Worm (Caenorhabditis elegans) whole organism, young adult: Measurements from ENCODE around the gene Y41D4A.1.

Experiments
- B0019.2 ChIP-seq: fragments of 200-800 bp; sonication (Bioruptor generic); conservative IDR thresholded peaks from 2 replicates; pipeline ENCODE4 v1.3.6; 2022; ENCODE audit warnings: missing genetic modification reagents, missing genetic modification characterization, missing compliant biosample characterization
- C06A6.2 ChIP-seq: fragments of 200-800 bp; sonication (Bioruptor generic); conservative IDR thresholded peaks from 2 replicates; pipeline ENCODE4 v1.3.6; 2022; ENCODE audit warnings: missing genetic modification characterization, missing compliant biosample characterization
- D2030.7 ChIP-seq: fragments of 200-800 bp; sonication (Bioruptor generic); IDR thresholded peaks from 2 replicates; pipeline ENCODE4 v1.3.6; 2022; ENCODE audit warnings: missing genetic modification reagents, missing genetic modification characterization, missing compliant biosample characterization
- F49E8.2 ChIP-seq: sonication (generic microtip); optimal IDR thresholded peaks from 3 replicates; lab custom pipeline; 2017; ENCODE audit warnings: missing genetic modification characterization, mild to moderate bottlenecking, missing compliant biosample characterization, antibody characterized with exemption, moderate library complexity; ENCODE audit not compliant: insufficient read depth
- F57C9.4 ChIP-seq: sonication (generic microtip); optimal IDR thresholded peaks from 2 replicates; lab custom pipeline; 2017; ENCODE audit warnings: mild to moderate bottlenecking, missing genetic modification characterization, missing compliant biosample characterization
- K12H6.12 ChIP-seq: fragments of 200-800 bp; sonication (Bioruptor generic); optimal IDR thresholded peaks from 2 replicates; lab custom pipeline; 2018; ENCODE audit warnings: mild to moderate bottlenecking, missing genetic modification characterization, missing compliant biosample characterization
- T26A5.8 ChIP-seq: sonication (generic microtip); optimal IDR thresholded peaks from 2 replicates; lab custom pipeline; 2016; ENCODE audit warnings: missing genetic modification characterization, missing compliant biosample characterization
- Y56A3A.18 ChIP-seq: fragments of 200-800 bp; sonication (Bioruptor generic); IDR thresholded peaks from 2 replicates; pipeline ENCODE4 v1.3.6; 2022; ENCODE audit warnings: missing genetic modification reagents, missing genetic modification characterization, missing compliant biosample characterization
- Y79H2A.3 ChIP-seq: fragments of 200-800 bp; sonication (Bioruptor generic); conservative IDR thresholded peaks from 2 replicates; pipeline ENCODE4 v1.3.6; 2022; ENCODE audit warnings: missing genetic modification reagents, missing genetic modification characterization, missing compliant biosample characterization
- aptf-3 ChIP-seq: fragments of 200-800 bp; sonication (Bioruptor generic); IDR thresholded peaks from 2 replicates; pipeline ENCODE4 v1.3.6; 2022; ENCODE audit warnings: missing genetic modification characterization, missing compliant biosample characterization
- attf-6 ChIP-seq: fragments of 200-800 bp; sonication (Bioruptor generic); IDR thresholded peaks from 2 replicates; pipeline ENCODE4 v1.3.6; 2022; ENCODE audit warnings: missing genetic modification reagents, missing genetic modification characterization, missing compliant biosample characterization
- cebp-2 ChIP-seq: fragments of 200-800 bp; sonication (Bioruptor generic); IDR thresholded peaks from 2 replicates; pipeline ENCODE4 v1.3.6; 2022; ENCODE audit warnings: missing genetic modification characterization, missing compliant biosample characterization
- ceh-27 ChIP-seq: fragments of 200-800 bp; sonication (Bioruptor generic); optimal IDR thresholded peaks from 2 replicates; lab custom pipeline; 2018; ENCODE audit warnings: mild to moderate bottlenecking, missing genetic modification characterization, moderate library complexity, missing compliant biosample characterization
- ceh-40 ChIP-seq: fragments of 200-800 bp; sonication (Bioruptor generic); IDR thresholded peaks from 2 replicates; pipeline ENCODE4 v1.3.6; 2022; ENCODE audit warnings: missing genetic modification characterization, missing compliant biosample characterization
- ceh-58 ChIP-seq: fragments of 200-800 bp; sonication (Bioruptor generic); IDR thresholded peaks from 2 replicates; pipeline ENCODE4 v1.3.6; 2022; ENCODE audit warnings: missing genetic modification characterization, missing compliant biosample characterization
- chd-7 ChIP-seq: sonication (generic microtip); optimal IDR thresholded peaks from 2 replicates; lab custom pipeline; 2016; ENCODE audit warnings: mild to moderate bottlenecking, missing genetic modification characterization, moderate library complexity, missing compliant biosample characterization
- egl-44 ChIP-seq: fragments of 200-800 bp; sonication (Bioruptor generic); IDR thresholded peaks from 2 replicates; pipeline ENCODE4 v1.3.6; 2022; ENCODE audit warnings: missing genetic modification reagents, missing genetic modification characterization, missing compliant biosample characterization
- egrh-3 ChIP-seq: fragments of 200-800 bp; sonication (Bioruptor generic); IDR thresholded peaks from 2 replicates; pipeline ENCODE4 v1.3.6; 2022; ENCODE audit warnings: missing genetic modification reagents, missing genetic modification characterization, missing compliant biosample characterization
- fkh-3 ChIP-seq: sonication (generic microtip); optimal IDR thresholded peaks from 2 replicates; lab custom pipeline; 2016; ENCODE audit warnings: mild to moderate bottlenecking, missing genetic modification characterization, missing compliant biosample characterization
- hlh-12 ChIP-seq: sonication (generic microtip); optimal IDR thresholded peaks from 2 replicates; lab custom pipeline; 2016; ENCODE audit warnings: missing genetic modification characterization, missing compliant biosample characterization
- hlh-26 ChIP-seq: fragments of 200-800 bp; sonication (Bioruptor generic); conservative IDR thresholded peaks from 2 replicates; pipeline ENCODE4 v1.3.6; 2022; ENCODE audit warnings: missing genetic modification reagents, missing genetic modification characterization, missing compliant biosample characterization
- lin-26 ChIP-seq: fragments of 200-800 bp; sonication (Bioruptor generic); IDR thresholded peaks from 2 replicates; pipeline ENCODE4 v1.3.6; 2022; ENCODE audit warnings: missing genetic modification reagents, missing genetic modification characterization, missing compliant biosample characterization
- lin-35 ChIP-seq, 3 experiments: fragments of 150-350 bp in 2 of 3; sonication (generic microtip) in 1 of 3; optimal IDR thresholded peaks; 2 replicates each; lab custom pipeline; 2014 to 2018; ENCODE audit warnings: missing biosample characterization in 3 of 3, missing genetic modification characterization in 3 of 3, missing genetic modification reagents in 3 of 3
- lin-40 ChIP-seq: sonication (generic microtip); optimal IDR thresholded peaks from 2 replicates; lab custom pipeline; 2016; ENCODE audit warnings: missing genetic modification characterization, mild to moderate bottlenecking, missing compliant biosample characterization, missing genotype, missing genetic modification reagents
- madf-8 ChIP-seq: fragments of 200-800 bp; sonication (Bioruptor generic); conservative IDR thresholded peaks from 2 replicates; pipeline ENCODE4 v1.3.6; 2022; ENCODE audit warnings: missing genetic modification reagents, missing genetic modification characterization, missing compliant biosample characterization
- mcd-1 ChIP-seq: fragments of 200-800 bp; sonication (Bioruptor generic); IDR thresholded peaks from 2 replicates; pipeline ENCODE4 v1.3.6; 2022; ENCODE audit warnings: missing genetic modification reagents, missing genetic modification characterization, missing compliant biosample characterization
- mes-4 ChIP-seq: sonication (generic microtip); optimal IDR thresholded peaks from 2 replicates; lab custom pipeline; 2016; ENCODE audit warnings: missing genotype, missing genetic modification characterization, missing compliant biosample characterization
- nhr-27 ChIP-seq: fragments of 200-800 bp; sonication (Bioruptor generic); optimal IDR thresholded peaks from 2 replicates; lab custom pipeline; 2018; ENCODE audit warnings: mild to moderate bottlenecking, missing genetic modification characterization, moderate library complexity, missing compliant biosample characterization
- nhr-80 ChIP-seq: sonication (generic microtip); optimal IDR thresholded peaks from 2 replicates; lab custom pipeline; 2016; ENCODE audit warnings: missing genetic modification characterization, missing compliant biosample characterization
- pha-4 ChIP-seq: fragments of 150-350 bp; sonication (generic microtip); optimal IDR thresholded peaks from 2 replicates; lab custom pipeline; 2014; ENCODE audit warnings: missing biosample characterization, missing genetic modification reagents, missing genetic modification characterization
- repo-1 ChIP-seq: sonication (generic microtip); optimal IDR thresholded peaks from 2 replicates; lab custom pipeline; 2017; ENCODE audit warnings: mild to moderate bottlenecking, missing genetic modification characterization, missing compliant biosample characterization
- rpc-1 ChIP-seq, 2 experiments: fragments of 150-350 bp in 1 of 2; sonication (generic microtip) in 1 of 2; optimal IDR thresholded peaks; 2 replicates each; lab custom pipeline; 2014 to 2018; ENCODE audit warnings: missing biosample characterization in 1 of 2, missing genetic modification characterization in 1 of 2, missing genetic modification reagents in 1 of 2, missing genotype in 1 of 2
- snpc-1.1 ChIP-seq: sonication (generic microtip); optimal IDR thresholded peaks from 2 replicates; lab custom pipeline; 2017; ENCODE audit warnings: missing genetic modification characterization, mild to moderate bottlenecking, missing compliant biosample characterization, antibody characterized with exemption, moderate library complexity, missing genotype, missing genetic modification reagents; ENCODE audit not compliant: insufficient read depth
- sptf-2 ChIP-seq: fragments of 200-800 bp; sonication (Bioruptor generic); optimal IDR thresholded peaks from 2 replicates; lab custom pipeline; 2018; ENCODE audit warnings: mild to moderate bottlenecking, missing genetic modification characterization, missing compliant biosample characterization
- zfh-2 ChIP-seq: fragments of 200-800 bp; sonication (Bioruptor generic); conservative IDR thresholded peaks from 2 replicates; pipeline ENCODE4 v1.3.6; 2022; ENCODE audit warnings: missing genetic modification reagents, missing genetic modification characterization, missing compliant biosample characterization
- zim-3 ChIP-seq: sonication (generic microtip); optimal IDR thresholded peaks from 2 replicates; lab custom pipeline; 2017; ENCODE audit warnings: mild to moderate bottlenecking, missing genetic modification characterization, moderate library complexity, missing compliant biosample characterization
- ztf-25 ChIP-seq: fragments of 200-800 bp; sonication (Bioruptor generic); IDR thresholded peaks from 2 replicates; pipeline ENCODE4 v1.3.6; 2022; ENCODE audit warnings: missing genetic modification reagents, missing genetic modification characterization, missing compliant biosample characterization
- ztf-28 ChIP-seq: fragments of 200-800 bp; sonication (Bioruptor generic); IDR thresholded peaks from 2 replicates; pipeline ENCODE4 v1.3.6; 2022; ENCODE audit warnings: missing genetic modification reagents, missing genetic modification characterization, missing compliant biosample characterization

Y41D4A.1 gene

DNA sequence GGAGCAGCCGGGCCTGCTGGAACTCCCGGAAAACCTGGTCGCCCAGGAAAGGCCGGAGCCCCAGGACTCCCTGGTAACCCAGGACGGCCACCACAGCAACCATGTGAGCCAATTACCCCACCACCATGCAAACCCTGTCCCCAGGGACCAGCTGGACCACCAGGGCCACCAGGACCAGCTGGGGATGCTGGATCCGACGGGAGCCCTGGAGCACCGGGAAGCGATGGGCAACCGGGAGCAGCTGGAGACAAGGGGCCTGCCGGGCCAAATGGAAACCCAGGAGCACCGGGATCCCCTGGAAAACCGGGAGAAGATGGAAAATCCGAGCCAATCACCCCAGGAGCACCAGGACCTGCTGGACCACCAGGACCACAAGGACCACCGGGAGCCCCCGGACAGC, 2.9 kb upstream of the Y41D4A.1 start:
- TF ChIP-seq K12H6.12 (tag; lab: Kevin White, UChicago) (no peak), F57C9.4 (tag; lab: Kevin White, UChicago) (no peak), hlh-26 (GFP tag; lab: Robert Waterston, UW) (0 out of 2 replicates have a peak, but pooled peaks have one; percentile 23), fkh-3 (peak; percentile 15), rpc-1 (optimal IDR thresholded peaks at IDR 0.05; lab: Kevin White, UChicago) (no peak), rpc-1 (tag; optimal IDR thresholded peaks at IDR 0.05; lab: Kevin White, UChicago) (no peak), attf-6 (GFP tag; lab: Robert Waterston, UW) (no peak), ceh-58 (GFP tag; lab: Robert Waterston, UW) (no peak), aptf-3 (GFP tag; lab: Robert Waterston, UW) (0 out of 2 replicates have a peak, but pooled peaks have one; percentile 57), lin-26 (GFP tag; lab: Robert Waterston, UW) (0 out of 2 replicates have a peak, but pooled peaks have one; percentile 20), mcd-1 (peak; percentile 29; the same call in 1 of the 2 replicates), D2030.7 (GFP tag; lab: Robert Waterston, UW) (no peak), zfh-2 (GFP tag; lab: Robert Waterston, UW) (peak; percentile 96), egrh-3 (GFP tag; lab: Robert Waterston, UW) (peak; percentile 96), hlh-12 (tag; lab: Kevin White, UChicago) (no peak), sptf-2 (GFP tag; lab: Kevin White, UChicago) (peak; percentile 29)

DNA sequence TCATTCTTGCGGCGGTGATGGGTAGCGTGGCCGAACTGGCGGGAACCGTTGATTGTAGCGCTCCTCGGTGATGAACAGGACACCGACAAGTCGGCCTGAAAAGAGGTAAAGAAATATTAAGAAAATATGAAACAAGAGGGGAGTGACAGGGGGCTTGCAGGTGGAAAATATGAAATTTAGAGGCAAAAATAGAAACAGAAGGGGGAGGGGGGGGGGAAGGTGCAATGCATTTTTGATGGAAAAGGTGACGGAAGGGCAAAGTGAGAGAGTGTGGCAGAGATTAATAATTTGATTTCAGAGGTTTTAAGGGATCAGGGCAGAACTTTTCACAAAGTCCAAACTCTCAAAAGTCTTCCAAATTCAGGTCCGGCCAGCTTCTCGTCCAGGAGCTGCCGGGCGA, 9.6 kb downstream of the Y41D4A.1 start, which contains the start of gene frpr-19:
frpr-19 (minus strand) TSS at position 101 of the 400 bp plus-strand sequence.
- TF ChIP-seq rpc-1 (optimal IDR thresholded peaks at IDR 0.05; lab: Kevin White, UChicago), result no peak
- no peak for TF ChIP-seq rpc-1 (tag; optimal IDR thresholded peaks at IDR 0.05; lab: Kevin White, UChicago)
- TF ChIP-seq zfh-2 (GFP tag; lab: Robert Waterston, UW), result peak; percentile 41; the same call in 1 of the 2 replicates
- no peak for TF ChIP-seq madf-8 (GFP tag; lab: Robert Waterston, UW)

DNA sequence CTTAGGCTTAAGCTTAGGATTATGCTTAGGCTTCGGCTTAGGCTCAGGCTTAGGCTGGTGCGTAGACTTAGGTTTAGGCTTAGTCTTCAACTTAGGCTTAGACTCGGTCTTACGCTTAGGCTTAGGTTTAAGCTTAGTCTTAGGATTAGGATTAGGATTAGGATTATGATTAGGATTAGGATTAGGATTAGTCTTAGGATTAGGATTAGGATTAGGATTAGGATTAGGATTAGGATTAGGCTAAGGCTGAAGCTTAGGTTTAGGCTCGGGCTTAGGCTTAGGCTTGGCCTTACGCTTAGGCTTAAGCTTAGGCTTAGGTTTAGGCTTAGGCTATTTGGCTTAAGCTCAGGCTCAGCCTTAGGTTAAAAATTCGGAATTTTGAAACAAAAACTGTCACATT, 13.2 kb downstream of the Y41D4A.1 start:
- TF ChIP-seq ceh-40 (GFP tag; lab: Robert Waterston, UW) (no peak), egl-44 (GFP tag; lab: Robert Waterston, UW) (no peak), Y79H2A.3 (no peak), snpc-1.1 (tag; lab: Kevin White, UChicago) (no peak), zim-3 (tag; lab: Kevin White, UChicago) (no peak), T26A5.8 (tag; lab: Kevin White, UChicago) (no peak), C06A6.2 (GFP tag; lab: Robert Waterston, UW) (no peak)

DNA sequence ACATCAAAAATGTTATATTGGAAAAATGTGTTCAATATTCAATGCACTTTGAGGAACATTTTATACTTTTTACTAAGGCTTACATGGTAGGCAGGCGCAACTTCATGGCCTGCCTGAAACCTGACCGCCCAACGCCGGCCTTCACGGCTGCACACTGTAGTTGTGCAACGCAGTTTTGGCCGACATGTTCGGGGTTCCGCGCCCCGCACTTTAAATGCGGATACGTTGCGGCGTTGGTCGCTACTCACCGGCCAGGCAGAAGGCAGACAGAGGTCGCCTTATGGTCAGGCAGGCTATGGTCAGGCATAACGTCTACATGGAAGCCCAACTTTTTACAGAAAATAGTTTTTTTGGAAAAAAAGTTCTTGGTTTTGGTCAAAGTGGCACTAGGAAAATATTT, 18.7 kb downstream of the Y41D4A.1 start:
- no peak for TF ChIP-seq F49E8.2
- 0 out of 2 replicates have a peak, but pooled peaks have one; percentile 11 for TF ChIP-seq ztf-25 (GFP tag; lab: Robert Waterston, UW)

DNA sequence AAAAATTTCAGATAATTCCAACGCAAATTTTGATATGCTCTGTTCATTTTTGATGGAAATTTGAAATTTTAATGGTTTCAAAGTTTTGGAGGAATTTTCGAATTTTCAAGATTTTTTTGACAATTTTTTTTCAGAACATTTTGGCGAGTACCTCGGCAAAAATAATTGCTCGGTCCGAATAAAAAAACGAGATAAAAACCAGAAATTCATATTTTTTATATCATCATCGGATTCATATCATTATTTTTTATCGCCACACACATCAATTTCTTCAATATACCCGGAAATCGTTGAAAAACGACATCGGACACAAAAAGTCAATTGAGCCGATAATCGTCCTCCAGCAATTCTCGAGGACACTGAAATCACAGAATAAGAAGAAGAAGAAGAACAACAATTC, 19.8 kb downstream of the Y41D4A.1 start:
- TF ChIP-seq mes-4 (no peak), nhr-27 (no peak), aptf-3 (GFP tag; lab: Robert Waterston, UW) (no peak), pha-4 (tag; lab: Kevin White, UChicago) (no peak), lin-40 (tag; lab: Kevin White, UChicago) (no peak), ceh-27 (GFP tag; lab: Kevin White, UChicago) (no peak), B0019.2 (GFP tag; lab: Robert Waterston, UW) (no peak), cebp-2 (no peak), nhr-80 (tag; lab: Kevin White, UChicago) (no peak), Y79H2A.3 (no peak), lin-35 (GFP tag; optimal IDR thresholded peaks at IDR 0.05; lab: Kevin White, UChicago) (no peak), egl-44 (GFP tag; lab: Robert Waterston, UW) (no peak), egrh-3 (GFP tag; lab: Robert Waterston, UW) (no peak), repo-1 (no peak), ztf-28 (GFP tag; lab: Robert Waterston, UW) (no peak), Y56A3A.18 (GFP tag; lab: Robert Waterston, UW) (no peak), zim-3 (tag; lab: Kevin White, UChicago) (no peak), K12H6.12 (tag; lab: Kevin White, UChicago) (no peak), chd-7 (tag; lab: Kevin White, UChicago) (no peak)
